Worm (Caenorhabditis elegans): ENCODE results near the gene F56B3.6.
A peak's percentile ranks its signal among the peaks of the same experiment; 100 is the strongest.

The F56B3.6 gene

DNA sequence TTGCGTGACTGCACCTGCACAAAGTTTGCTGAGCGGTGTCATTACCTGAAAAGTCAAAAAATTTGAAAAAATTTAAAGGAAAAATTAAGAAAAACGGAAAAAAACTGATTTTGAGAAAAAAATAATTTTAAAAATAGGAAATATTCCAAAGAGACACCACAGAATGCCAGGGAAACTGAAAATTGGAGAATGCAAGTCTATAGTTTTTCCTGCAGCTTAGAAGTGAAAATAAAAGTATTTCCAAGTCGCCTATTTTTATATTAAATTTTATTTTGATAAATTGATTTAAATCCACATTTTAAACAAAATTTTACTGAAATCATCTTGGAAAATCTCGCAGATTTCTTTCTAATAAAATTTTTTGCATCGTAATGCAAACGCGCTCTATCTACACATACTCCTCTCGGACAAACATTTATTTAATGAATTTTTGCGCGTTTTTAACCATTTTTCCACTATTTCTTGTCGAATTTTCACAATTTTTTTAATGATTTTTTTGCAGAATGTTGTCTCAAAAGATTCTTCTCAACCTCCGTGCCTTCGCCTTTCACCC lies 8.7 kb downstream of the F56B3.6 start, which contains the start of the genes F56B3.11 and ech-5 (continued):
- peak in 1 of 2 experiments; percentile 91 for TF ChIP-seq hif-1 (tag; optimal IDR thresholded peaks at IDR 0.05)
- no peak for TF ChIP-seq unc-39 (tag; optimal IDR thresholded peaks at IDR 0.05)
- no peak for TF ChIP-seq skn-1 (tag; optimal IDR thresholded peaks at IDR 0.05)
- TF ChIP-seq F44E2.7 (GFP tag; IDR thresholded peaks at IDR 0.05): no peak
- TF ChIP-seq set-16 (GFP tag; IDR thresholded peaks at IDR 0.05): no peak
- no peak for TF ChIP-seq ceh-82 (tag; optimal IDR thresholded peaks at IDR 0.05)
- TF ChIP-seq Y48G9A.11 (GFP tag; IDR thresholded peaks at IDR 0.05): no peak
- peak; percentile 40 for TF ChIP-seq sdz-12 (GFP tag; optimal IDR thresholded peaks at IDR 0.05)
- TF ChIP-seq nhr-76 (tag; optimal IDR thresholded peaks at IDR 0.05): no peak
- no peak for TF ChIP-seq gei-8 (GFP tag; optimal IDR thresholded peaks at IDR 0.05)
- TF ChIP-seq F49E8.2 (tag; optimal IDR thresholded peaks at IDR 0.05; ENCODE audit: borderline replicate concordance): peak; percentile 1
- no peak for TF ChIP-seq cey-2 (tag; optimal IDR thresholded peaks at IDR 0.05; ENCODE audit: borderline replicate concordance, insufficient read depth)
- TF ChIP-seq lir-3 (tag; optimal IDR thresholded peaks at IDR 0.05): peak; percentile 43
- TF ChIP-seq spr-1 (tag; optimal IDR thresholded peaks at IDR 0.05): peak; percentile 14
- peak; percentile 19 for TF ChIP-seq nhr-102 (tag; optimal IDR thresholded peaks at IDR 0.05)
- TF ChIP-seq lin-13 (GFP tag; optimal IDR thresholded peaks at IDR 0.05): peak; percentile 1
- TF ChIP-seq unc-130 (GFP tag; optimal IDR thresholded peaks at IDR 0.05): peak; percentile 77
- no peak for TF ChIP-seq ZK337.2 (GFP tag; IDR thresholded peaks at IDR 0.05)
- no peak for TF ChIP-seq daf-16 (GFP tag; optimal IDR thresholded peaks at IDR 0.05)
- TF ChIP-seq daf-16 (tag; optimal IDR thresholded peaks at IDR 0.05): no peak
- TF ChIP-seq snpc-4 (tag; optimal IDR thresholded peaks at IDR 0.05): no peak
- no peak for TF ChIP-seq spr-3 (GFP tag; optimal IDR thresholded peaks at IDR 0.05)

- no peak for TF ChIP-seq Y5F2A.4 (GFP tag; optimal IDR thresholded peaks at IDR 0.05)
- no peak for TF ChIP-seq saeg-2 (GFP tag; IDR thresholded peaks at IDR 0.05)
- TF ChIP-seq lim-7 (GFP tag; IDR thresholded peaks at IDR 0.05): no peak
- no peak for TF ChIP-seq php-3 (GFP tag; IDR thresholded peaks at IDR 0.05)
- no peak for TF ChIP-seq zag-1 (tag; optimal IDR thresholded peaks at IDR 0.05)
- no peak for TF ChIP-seq skn-1 (tag; optimal IDR thresholded peaks at IDR 0.05)
- no peak for TF ChIP-seq gei-8 (GFP tag; optimal IDR thresholded peaks at IDR 0.05)
- no peak for TF ChIP-seq mdt-29 (GFP tag; IDR thresholded peaks at IDR 0.05)
- TF ChIP-seq nhr-111 (GFP tag; optimal IDR thresholded peaks at IDR 0.05): no peak
- no peak for TF ChIP-seq mxl-2 (GFP tag; conservative IDR thresholded peaks at IDR 0.05)
- no peak for TF ChIP-seq zip-11 (GFP tag; IDR thresholded peaks at IDR 0.05)
- no peak for TF ChIP-seq dmd-8 (GFP tag; IDR thresholded peaks at IDR 0.05)
- no peak for TF ChIP-seq ceh-62 (tag; optimal IDR thresholded peaks at IDR 0.05)
- no peak for TF ChIP-seq nhr-42 (GFP tag; IDR thresholded peaks at IDR 0.05)
- no peak for TF ChIP-seq nhr-102 (tag; optimal IDR thresholded peaks at IDR 0.05)
- no peak for TF ChIP-seq D1046.2 (GFP tag; IDR thresholded peaks at IDR 0.05)
- no peak for TF ChIP-seq fkh-10 (GFP tag; optimal IDR thresholded peaks at IDR 0.05)
- TF ChIP-seq spr-1 (tag; optimal IDR thresholded peaks at IDR 0.05): no peak
- TF ChIP-seq nhr-48 (tag; optimal IDR thresholded peaks at IDR 0.05): no peak
- no peak for TF ChIP-seq arid-1 (GFP tag; conservative IDR thresholded peaks at IDR 0.05)
These were observed 12.7 kb downstream of the F56B3.6 start, which contains the start of gene mrpl-46 for ce11 chrIV:800518-800917. Gene mrpl-46, plus strand, starts transcription at chrIV:800818.

ce11 chrIV:801162-801561 lies 13.3 kb downstream of the F56B3.6 start:
- TF ChIP-seq mxl-3 (GFP tag; optimal IDR thresholded peaks at IDR 0.05): no peak
- no peak for TF ChIP-seq rbr-2 (tag; optimal IDR thresholded peaks at IDR 0.05)
- no peak for TF ChIP-seq Y5F2A.4 (GFP tag; optimal IDR thresholded peaks at IDR 0.05)
- TF ChIP-seq D1046.2 (GFP tag; IDR thresholded peaks at IDR 0.05): no peak
- TF ChIP-seq nhr-41 (GFP tag; IDR thresholded peaks at IDR 0.05): no peak
- TF ChIP-seq Y48G9A.11 (GFP tag; IDR thresholded peaks at IDR 0.05): 0 out of 2 replicates have a peak, but pooled peaks have one; percentile 51
- no peak for TF ChIP-seq nhr-10 (tag; optimal IDR thresholded peaks at IDR 0.05)
- TF ChIP-seq aha-1 (tag): peak; percentile 81

Measured in whole organism, L4 larva.